Fruit fly (Drosophila melanogaster) whole organism, pupa: ENCODE data around the gene sob.

Source experiments
- CG15710 ChIP-seq: fragments of 200-800 bp; sonication (Bioruptor generic); optimal IDR thresholded peaks from 2 replicates; lab custom pipeline; 2018; ENCODE audit warnings: missing biosample characterization, mild to moderate bottlenecking, missing genetic modification characterization, moderate library complexity
- CG34367 ChIP-seq: fragments of 200-800 bp; sonication (Bioruptor generic); optimal IDR thresholded peaks from 2 replicates; lab custom pipeline; 2018; ENCODE audit warnings: missing biosample characterization, mild to moderate bottlenecking, missing genetic modification characterization
- CG4496 ChIP-seq: fragments of 200-800 bp; sonication (Bioruptor generic); IDR thresholded peaks from 3 replicates; pipeline ENCODE4 v1.3.6; 2022; ENCODE audit warnings: missing biosample characterization, missing genetic modification characterization
- CG8159 ChIP-seq: fragments of 200-800 bp; sonication (Bioruptor generic); optimal IDR thresholded peaks from 3 replicates; lab custom pipeline; 2018; ENCODE audit warnings: missing biosample characterization, mild to moderate bottlenecking, missing genetic modification characterization, moderate library complexity
- Ets98B ChIP-seq: fragments of 200-800 bp; sonication (Bioruptor generic); IDR thresholded peaks from 2 replicates; pipeline ENCODE4 v1.3.6; 2022; ENCODE audit warnings: missing biosample characterization, missing genetic modification characterization
- Pif1B ChIP-seq: fragments of 200-800 bp; sonication (Bioruptor generic); optimal IDR thresholded peaks from 3 replicates; lab custom pipeline; 2016; ENCODE audit warnings: missing biosample characterization, missing genetic modification characterization
- Snoo ChIP-seq: fragments of 200-800 bp; sonication (Bioruptor generic); optimal IDR thresholded peaks from 3 replicates; lab custom pipeline; 2017; ENCODE audit warnings: missing biosample characterization, mild to moderate bottlenecking, missing genetic modification characterization, inconsistent platforms

DNA sequence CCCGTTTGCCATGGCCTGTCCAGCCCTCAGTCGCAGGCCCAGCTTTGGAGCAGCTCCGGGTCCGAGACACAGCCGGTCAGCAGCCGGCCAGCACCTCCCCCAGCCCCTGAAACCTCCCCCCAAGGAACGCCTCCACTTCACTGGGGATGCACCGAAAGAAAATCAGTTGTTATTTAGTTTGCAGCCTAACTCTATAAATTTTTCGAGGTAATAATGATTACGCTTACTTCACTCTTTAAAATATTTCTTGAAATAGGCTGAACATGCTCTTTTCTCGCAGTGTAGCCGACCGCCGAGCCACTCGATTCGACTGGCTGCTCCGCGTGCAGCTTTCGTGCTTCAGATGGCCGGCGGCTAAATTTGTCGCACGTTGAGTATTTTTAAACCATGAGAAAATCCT lies 16.6 kb upstream of the sob start:
- no peak for TF ChIP-seq CG34367 (tag; lab: Kevin White, UChicago)
- no peak for TF ChIP-seq Pif1B (GFP tag; lab: Kevin White, UChicago)
- TF ChIP-seq CG8159 (tag; lab: Kevin White, UChicago) = no peak
- TF ChIP-seq Snoo (tag; lab: Kevin White, UChicago) = no peak
- TF ChIP-seq CG15710 (tag; lab: Kevin White, UChicago) = no peak
- peak; percentile 66; the same call in 2 of the 3 replicates for TF ChIP-seq CG4496 (GFP tag; lab: Robert Waterston, UW)
- TF ChIP-seq Ets98B (GFP tag; lab: Robert Waterston, UW) = no peak
